ENCODE assay signal across 5 worm cellular contexts in genomic region chrII:11453025-11453424, ce11.
A peak's percentile ranks its signal among the peaks of the same experiment; 100 is the strongest.
TF ChIP-seq lines count a peak whose summit lies in the region.

Gene rsp-1 (plus strand): TSS chrII:11453362.

TF ChIP-seq in whole organism, L1 larva, 84 proteins besides CTCF, POLR2A, EP300 and RAD21 (continues in another document):
- TF ChIP-seq mef-2 (tag; optimal IDR thresholded peaks at IDR 0.05; lab: Kevin White, UChicago), result peak; percentile 13
- TF ChIP-seq fkh-10 (GFP tag; optimal IDR thresholded peaks at IDR 0.05; lab: Kevin White, UChicago), result peak; percentile 57
- peak; percentile 67 for TF ChIP-seq vab-15 (tag; optimal IDR thresholded peaks at IDR 0.05; lab: Kevin White, UChicago)
- TF ChIP-seq Y116A8C.19 (tag; optimal IDR thresholded peaks at IDR 0.05; lab: Kevin White, UChicago; ENCODE audit: borderline replicate concordance), result no peak
- peak; percentile 89 for TF ChIP-seq nhr-90 (tag; optimal IDR thresholded peaks at IDR 0.05; lab: Kevin White, UChicago; ENCODE audit: poor library complexity)
- no peak for TF ChIP-seq tlp-1 (tag; optimal IDR thresholded peaks at IDR 0.05; lab: Kevin White, UChicago)
- TF ChIP-seq dpl-1 (GFP tag; optimal IDR thresholded peaks at IDR 0.05; lab: Kevin White, UChicago), result peak; percentile 84 to 88 (median 87)
- peak; percentile 94 for TF ChIP-seq nhr-20 (tag; optimal IDR thresholded peaks at IDR 0.05; lab: Kevin White, UChicago)
- no peak for TF ChIP-seq egl-27 (tag; optimal IDR thresholded peaks at IDR 0.05; lab: Kevin White, UChicago)
- peak; percentile 74 for TF ChIP-seq zip-4 (GFP tag; optimal IDR thresholded peaks at IDR 0.05; lab: Kevin White, UChicago)
- peak; percentile 94 for TF ChIP-seq rnt-1 (tag; optimal IDR thresholded peaks at IDR 0.05; lab: Kevin White, UChicago)
- peak; percentile 89 for TF ChIP-seq lin-13 (GFP tag; optimal IDR thresholded peaks at IDR 0.05; lab: Kevin White, UChicago)
- no peak for TF ChIP-seq ets-5 (GFP tag; IDR thresholded peaks at IDR 0.05; lab: Robert Waterston, UW)
- peak; percentile 76 for TF ChIP-seq irx-1 (tag; optimal IDR thresholded peaks at IDR 0.05; lab: Kevin White, UChicago)
- no peak for TF ChIP-seq unc-30 (tag; optimal IDR thresholded peaks at IDR 0.05; lab: Kevin White, UChicago)
- TF ChIP-seq jun-1 (tag; optimal IDR thresholded peaks at IDR 0.05; lab: Kevin White, UChicago), result peak; percentile 91
- peak; percentile 46 for TF ChIP-seq nhr-11 (tag; optimal IDR thresholded peaks at IDR 0.05; lab: Kevin White, UChicago)
- peak; percentile 39 for TF ChIP-seq sup-37 (GFP tag; optimal IDR thresholded peaks at IDR 0.05; lab: Kevin White, UChicago)

TF ChIP-seq in whole organism, L3 larva, 47 proteins besides CTCF, POLR2A, EP300 and RAD21 (continues in another document):
- peak; percentile 96 for TF ChIP-seq nhr-23 (tag; optimal IDR thresholded peaks at IDR 0.05; lab: Kevin White, UChicago)
- peak; percentile 26 for TF ChIP-seq elt-1 (tag; optimal IDR thresholded peaks at IDR 0.05; lab: Kevin White, UChicago)
- TF ChIP-seq nhr-11 (tag; optimal IDR thresholded peaks at IDR 0.05; lab: Kevin White, UChicago), result peak; percentile 70
- TF ChIP-seq fkh-10 (GFP tag; optimal IDR thresholded peaks at IDR 0.05; lab: Kevin White, UChicago), result no peak
- TF ChIP-seq egl-5 (tag; optimal IDR thresholded peaks at IDR 0.05; lab: Kevin White, UChicago), result peak; percentile 85
- TF ChIP-seq elt-2 (tag; optimal IDR thresholded peaks at IDR 0.05; lab: Kevin White, UChicago), result peak; percentile 90
- no peak for TF ChIP-seq fos-1 (tag; optimal IDR thresholded peaks at IDR 0.05; lab: Kevin White, UChicago)
- TF ChIP-seq hmg-11 (tag; optimal IDR thresholded peaks at IDR 0.05; lab: Kevin White, UChicago), result peak; percentile 80
- peak; percentile 50 for TF ChIP-seq ztf-4 (tag; optimal IDR thresholded peaks at IDR 0.05; lab: Kevin White, UChicago)
- TF ChIP-seq nhr-28 (tag; optimal IDR thresholded peaks at IDR 0.05; lab: Kevin White, UChicago), result no peak
- no peak for TF ChIP-seq nhr-76 (tag; optimal IDR thresholded peaks at IDR 0.05; lab: Kevin White, UChicago)
- peak; percentile 84 for TF ChIP-seq pqm-1 (tag; optimal IDR thresholded peaks at IDR 0.05; lab: Kevin White, UChicago)
- no peak for TF ChIP-seq nhr-67 (tag; optimal IDR thresholded peaks at IDR 0.05; lab: Kevin White, UChicago)
- TF ChIP-seq eor-1 (tag; optimal IDR thresholded peaks at IDR 0.05; lab: Kevin White, UChicago), result no peak
- peak; percentile 95 for TF ChIP-seq pha-4 (tag; optimal IDR thresholded peaks at IDR 0.05; lab: Kevin White, UChicago)
- TF ChIP-seq aly-2 (tag; optimal IDR thresholded peaks at IDR 0.05; lab: Kevin White, UChicago), result no peak
- TF ChIP-seq ztf-11 (tag; optimal IDR thresholded peaks at IDR 0.05; lab: Kevin White, UChicago), result no peak
- peak; percentile 74 for TF ChIP-seq tbx-2 (tag; optimal IDR thresholded peaks at IDR 0.05; lab: Kevin White, UChicago)
- peak; percentile 85 for TF ChIP-seq R02D3.7 (tag; optimal IDR thresholded peaks at IDR 0.05; lab: Kevin White, UChicago)
- TF ChIP-seq lin-39 (tag; optimal IDR thresholded peaks at IDR 0.05; lab: Kevin White, UChicago), result peak; percentile 95

TF ChIP-seq in whole organism, early embryonic, 17 proteins besides CTCF, POLR2A, EP300 and RAD21:
- TF ChIP-seq ets-7 (tag; optimal IDR thresholded peaks at IDR 0.05; lab: Kevin White, UChicago) (no peak), ceh-36 (tag; optimal IDR thresholded peaks at IDR 0.05; lab: Kevin White, UChicago) (peak; percentile 62), ama-1 (optimal IDR thresholded peaks at IDR 0.05; lab: Kevin White, UChicago) (no peak), pes-1 (GFP tag; IDR thresholded peaks at IDR 0.05; lab: Robert Waterston, UW) (peak; percentile 54; the same call in 1 of the 2 replicates), sea-1 (GFP tag; conservative IDR thresholded peaks at IDR 0.05; lab: Robert Waterston, UW) (no peak), tra-4 (tag; optimal IDR thresholded peaks at IDR 0.05; lab: Kevin White, UChicago) (peak; percentile 30), ceh-13 (GFP tag; optimal IDR thresholded peaks at IDR 0.05; lab: Kevin White, UChicago) (no peak), B0310.2 (tag; optimal IDR thresholded peaks at IDR 0.05; lab: Kevin White, UChicago) (no peak), F13C5.2 (tag; optimal IDR thresholded peaks at IDR 0.05; lab: Kevin White, UChicago) (peak; percentile 4), tbx-37 (GFP tag; conservative IDR thresholded peaks at IDR 0.05; lab: Robert Waterston, UW) (0 out of 2 replicates have a peak, but pooled peaks have one; percentile 8), flt-1 (GFP tag; IDR thresholded peaks at IDR 0.05; lab: Robert Waterston, UW) (no peak), hmg-4 (GFP tag; optimal IDR thresholded peaks at IDR 0.05; lab: Kevin White, UChicago) (peak; percentile 55), hnd-1 (tag; optimal IDR thresholded peaks at IDR 0.05; lab: Kevin White, UChicago) (no peak), hmbx-1 (tag; optimal IDR thresholded peaks at IDR 0.05; lab: Kevin White, UChicago) (no peak), scrt-1 (GFP tag; IDR thresholded peaks at IDR 0.05; lab: Robert Waterston, UW) (peak; percentile 48; the same call in 1 of the 2 replicates), aly-1 (tag; optimal IDR thresholded peaks at IDR 0.05; lab: Kevin White, UChicago) (peak; percentile 73), tbx-11 (GFP tag; IDR thresholded peaks at IDR 0.05; lab: Robert Waterston, UW) (no peak)

TF ChIP-seq in whole organism, midembryonic, 9 proteins besides CTCF, POLR2A, EP300 and RAD21:
- TF ChIP-seq cog-1 (tag; optimal IDR thresholded peaks at IDR 0.05; lab: Kevin White, UChicago) (peak; percentile 15), ztf-23 (GFP tag; IDR thresholded peaks at IDR 0.05; lab: Robert Waterston, UW) (peak; percentile 66), T22C8.4 (GFP tag; IDR thresholded peaks at IDR 0.05; lab: Robert Waterston, UW) (peak; percentile 72; the same call in 1 of the 2 replicates), klf-2 (GFP tag; conservative IDR thresholded peaks at IDR 0.05; lab: Robert Waterston, UW) (no peak), ztf-29 (GFP tag; IDR thresholded peaks at IDR 0.05; lab: Robert Waterston, UW) (no peak), med-1 (GFP tag; optimal IDR thresholded peaks at IDR 0.05; lab: Kevin White, UChicago; ENCODE audit: insufficient read depth) (peak; percentile 28), flt-1 (GFP tag; IDR thresholded peaks at IDR 0.05; lab: Robert Waterston, UW) (peak; percentile 66; the same call in 1 of the 2 replicates), ref-1 (GFP tag; conservative IDR thresholded peaks at IDR 0.05; lab: Robert Waterston, UW) (no peak), tab-1 (GFP tag; IDR thresholded peaks at IDR 0.05; lab: Robert Waterston, UW) (peak; percentile 54; the same call in 1 of the 2 replicates)

TF ChIP-seq in whole organism, young adult, 124 proteins besides CTCF, POLR2A, EP300 and RAD21 (continues in another document):
- no peak for TF ChIP-seq zim-3 (tag; optimal IDR thresholded peaks at IDR 0.05; lab: Kevin White, UChicago)
- no peak for TF ChIP-seq mel-28 (tag; optimal IDR thresholded peaks at IDR 0.05; lab: Kevin White, UChicago; ENCODE audit: borderline replicate concordance)
- TF ChIP-seq ztf-26 (tag; optimal IDR thresholded peaks at IDR 0.05; lab: Kevin White, UChicago), result peak; percentile 71
- TF ChIP-seq ceh-40 (GFP tag; IDR thresholded peaks at IDR 0.05; lab: Robert Waterston, UW), result no peak
- no peak for TF ChIP-seq pha-4 (tag; optimal IDR thresholded peaks at IDR 0.05; lab: Kevin White, UChicago)
- no peak for TF ChIP-seq ztf-3 (GFP tag; optimal IDR thresholded peaks at IDR 0.05; lab: Kevin White, UChicago)
- TF ChIP-seq Y53G8AR.9 (GFP tag; conservative IDR thresholded peaks at IDR 0.05; lab: Robert Waterston, UW), result peak; percentile 93
- peak; percentile 83 for TF ChIP-seq B0336.3 (GFP tag; IDR thresholded peaks at IDR 0.05; lab: Robert Waterston, UW)
- no peak for TF ChIP-seq aptf-2 (GFP tag; conservative IDR thresholded peaks at IDR 0.05; lab: Robert Waterston, UW)
- TF ChIP-seq Y79H2A.3 (GFP tag; conservative IDR thresholded peaks at IDR 0.05; lab: Robert Waterston, UW), result no peak
- TF ChIP-seq rpc-1 (optimal IDR thresholded peaks at IDR 0.05; lab: Kevin White, UChicago), result no peak
- no peak for TF ChIP-seq rpc-1 (tag; optimal IDR thresholded peaks at IDR 0.05; lab: Kevin White, UChicago)
- TF ChIP-seq athp-1 (tag; optimal IDR thresholded peaks at IDR 0.05; lab: Kevin White, UChicago), result peak; percentile 82
- no peak for TF ChIP-seq unc-62 (GFP tag; optimal IDR thresholded peaks at IDR 0.05; lab: Kevin White, UChicago)
- no peak for TF ChIP-seq nfya-2 (GFP tag; IDR thresholded peaks at IDR 0.05; lab: Robert Waterston, UW)
- TF ChIP-seq hlh-12 (tag; optimal IDR thresholded peaks at IDR 0.05; lab: Kevin White, UChicago), result no peak
- TF ChIP-seq fkh-3 (tag; optimal IDR thresholded peaks at IDR 0.05; lab: Kevin White, UChicago), result no peak
- peak; percentile 53 for TF ChIP-seq F49E8.2 (tag; optimal IDR thresholded peaks at IDR 0.05; lab: Kevin White, UChicago; ENCODE audit: insufficient read depth)
- no peak for TF ChIP-seq dpff-1 (tag; optimal IDR thresholded peaks at IDR 0.05; lab: Kevin White, UChicago)
- no peak for TF ChIP-seq F37B4.10 (GFP tag; IDR thresholded peaks at IDR 0.05; lab: Robert Waterston, UW)
- TF ChIP-seq somi-1 (GFP tag; optimal IDR thresholded peaks at IDR 0.05; lab: Kevin White, UChicago), result peak; percentile 21
- TF ChIP-seq C17E4.6 (GFP tag; IDR thresholded peaks at IDR 0.05; lab: Robert Waterston, UW), result peak; percentile 69
- TF ChIP-seq nhr-80 (tag; optimal IDR thresholded peaks at IDR 0.05; lab: Kevin White, UChicago), result peak; percentile 95
- TF ChIP-seq attf-3 (GFP tag; conservative IDR thresholded peaks at IDR 0.05; lab: Robert Waterston, UW), result peak; percentile 79
- peak; percentile 40 for TF ChIP-seq ets-4 (GFP tag; optimal IDR thresholded peaks at IDR 0.05; lab: Kevin White, UChicago)
- TF ChIP-seq unc-130 (GFP tag; optimal IDR thresholded peaks at IDR 0.05; lab: Kevin White, UChicago), result no peak
- peak; percentile 86 for TF ChIP-seq nfyb-1 (GFP tag; IDR thresholded peaks at IDR 0.05; lab: Robert Waterston, UW)
- peak; percentile 85 for TF ChIP-seq F23B12.7 (tag; optimal IDR thresholded peaks at IDR 0.05; lab: Kevin White, UChicago; ENCODE audit: insufficient read depth)
- no peak for TF ChIP-seq T07F8.4 (tag; optimal IDR thresholded peaks at IDR 0.05; lab: Kevin White, UChicago)
- TF ChIP-seq ceh-58 (GFP tag; IDR thresholded peaks at IDR 0.05; lab: Robert Waterston, UW), result no peak
- TF ChIP-seq akir-1 (GFP tag; optimal IDR thresholded peaks at IDR 0.05; lab: Kevin White, UChicago), result no peak
- 0 out of 2 replicates have a peak, but pooled peaks have one; percentile 26 for TF ChIP-seq ztf-6 (GFP tag; IDR thresholded peaks at IDR 0.05; lab: Robert Waterston, UW)
- TF ChIP-seq ztf-22 (GFP tag; optimal IDR thresholded peaks at IDR 0.05; lab: Kevin White, UChicago), result no peak
- TF ChIP-seq hsf-1 (GFP tag; IDR thresholded peaks at IDR 0.05; lab: Robert Waterston, UW), result peak; percentile 12; the same call in 1 of the 2 replicates
- peak; percentile 100 for TF ChIP-seq madf-3 (GFP tag; IDR thresholded peaks at IDR 0.05; lab: Robert Waterston, UW)
- peak; percentile 66 for TF ChIP-seq atf-7 (tag; optimal IDR thresholded peaks at IDR 0.05; lab: Kevin White, UChicago)

Comparison
In these comparisons a context has a peak if more than half of its experiments do, and no peak if none do; other contexts are left out.
1. Of the 8 proteins assayed by ChIP-seq in both whole organism, young adult and whole organism, L1 larva: peak only in whole organism, young adult: none; only in whole organism, L1 larva: unc-130; in both: dpl-1, efl-1, lin-35, nhr-90 and snpc-4; in neither: 2.